Worm (Caenorhabditis elegans): Measurements from ENCODE around the gene W02B12.13.

The W02B12.13 gene

DNA sequence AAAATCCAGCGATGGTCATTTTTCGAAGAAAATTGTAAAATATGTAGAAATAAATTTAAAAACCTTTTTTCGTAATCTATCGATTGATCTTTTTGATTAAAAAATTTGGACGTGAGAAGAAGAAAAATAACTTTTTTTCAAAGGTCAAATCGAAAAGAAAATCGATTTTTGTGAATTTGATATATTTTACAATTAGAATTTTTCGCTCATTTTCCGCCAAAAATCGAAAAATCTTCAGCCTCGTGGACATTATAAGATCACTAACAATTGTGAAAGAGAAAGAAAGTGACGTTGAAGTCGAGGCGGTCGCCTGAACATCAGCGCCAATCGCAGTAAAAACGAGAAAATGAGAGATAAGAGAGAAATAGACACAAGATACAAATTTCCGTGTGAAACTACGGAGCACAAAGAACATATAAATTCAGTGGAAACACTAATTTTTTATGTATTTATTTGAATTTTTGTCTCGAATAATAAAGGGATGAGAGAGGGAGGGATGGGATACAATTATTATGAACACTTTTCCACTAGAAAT lies 24.6 kb downstream of the W02B12.13 start, which contains the start of gene cisd-1:
Gene cisd-1, minus strand, starts transcription at position 51 of the 535 bp plus-strand sequence.
- TF ChIP-seq hlh-15 (tag; optimal IDR thresholded peaks at IDR 0.05) (no peak), unc-86 (tag; optimal IDR thresholded peaks at IDR 0.05) (no peak), fkh-6 (tag; optimal IDR thresholded peaks at IDR 0.05) (no peak), ets-4 (tag; optimal IDR thresholded peaks at IDR 0.05) (no peak), syd-9 (tag; optimal IDR thresholded peaks at IDR 0.05) (no peak), npax-4 (tag; optimal IDR thresholded peaks at IDR 0.05) (no peak), pqm-1 (tag; optimal IDR thresholded peaks at IDR 0.05) (no peak), pha-2 (tag; optimal IDR thresholded peaks at IDR 0.05) (no peak), ceh-14 (tag; optimal IDR thresholded peaks at IDR 0.05) (no peak), madf-2 (tag; optimal IDR thresholded peaks at IDR 0.05) (no peak), ceh-31 (tag; optimal IDR thresholded peaks at IDR 0.05) (no peak), K02D7.2 (tag; optimal IDR thresholded peaks at IDR 0.05) (no peak), sox-2 (GFP tag; IDR thresholded peaks at IDR 0.05) (no peak)

DNA sequence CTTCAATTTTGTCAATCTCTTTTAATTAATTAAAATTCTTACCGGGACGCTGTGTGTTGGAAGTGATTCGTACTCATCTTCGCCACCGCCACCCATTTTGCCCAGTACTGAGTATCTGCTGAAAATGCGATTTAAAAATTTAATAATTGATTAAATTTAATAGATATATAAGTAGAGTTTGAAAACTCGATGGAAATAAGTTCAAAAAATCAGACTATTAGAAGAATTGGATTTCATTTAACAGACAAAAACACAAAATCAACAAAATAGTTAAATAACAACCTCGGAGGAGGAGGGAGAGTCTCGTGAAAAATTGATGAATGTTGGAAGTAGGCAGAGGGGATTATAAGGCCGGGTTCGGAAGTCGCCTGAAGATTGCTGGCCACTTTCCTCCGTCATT lies 26.8 kb downstream of the W02B12.13 start, which contains the start of gene mfn-1:
Gene mfn-1, minus strand, starts transcription at position 101 of the 400 bp plus-strand sequence.
- TF ChIP-seq tbx-2 (tag; optimal IDR thresholded peaks at IDR 0.05) (no peak), ceh-45 (GFP tag; IDR thresholded peaks at IDR 0.05) (no peak), C38D4.7 (GFP tag; optimal IDR thresholded peaks at IDR 0.05) (no peak), ceh-48 (tag; optimal IDR thresholded peaks at IDR 0.05) (no peak), fkh-10 (GFP tag; optimal IDR thresholded peaks at IDR 0.05) (no peak), pha-2 (tag; optimal IDR thresholded peaks at IDR 0.05) (no peak), syd-9 (tag; optimal IDR thresholded peaks at IDR 0.05) (no peak), lin-11 (tag; optimal IDR thresholded peaks at IDR 0.05) (no peak), unc-3 (GFP tag; conservative IDR thresholded peaks at IDR 0.05) (no peak), unc-3 (tag; optimal IDR thresholded peaks at IDR 0.05) (no peak), pqm-1 (tag; optimal IDR thresholded peaks at IDR 0.05) (no peak), nhr-232 (tag; optimal IDR thresholded peaks at IDR 0.05) (no peak), ztf-16 (tag; optimal IDR thresholded peaks at IDR 0.05) (no peak), K02D7.2 (tag; optimal IDR thresholded peaks at IDR 0.05) (no peak), K09A11.1 (tag; optimal IDR thresholded peaks at IDR 0.05; ENCODE audit: insufficient read depth) (no peak), sox-4 (tag; optimal IDR thresholded peaks at IDR 0.05) (no peak), ceh-14 (tag; optimal IDR thresholded peaks at IDR 0.05) (no peak), ama-1 (optimal IDR thresholded peaks at IDR 0.05) (no peak)

DNA sequence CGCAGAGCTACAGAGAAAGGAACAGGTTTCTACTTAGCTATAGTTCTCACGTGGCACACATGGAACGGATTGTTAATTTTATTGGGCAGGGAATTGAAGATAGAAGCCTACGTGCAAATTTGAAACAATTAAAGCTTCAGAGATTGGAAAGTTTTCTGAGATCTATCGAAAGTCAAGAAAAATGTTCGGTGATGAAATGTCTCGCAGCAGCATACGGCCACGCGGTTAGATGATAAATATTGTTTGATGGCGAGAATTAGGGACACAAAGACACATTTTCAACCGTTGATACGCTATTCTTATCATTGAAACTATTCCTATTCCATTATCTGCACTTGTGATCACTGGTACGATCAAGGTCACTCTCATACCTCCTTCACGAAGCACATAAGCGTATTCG lies 27.5 kb downstream of the W02B12.13 start:
- TF ChIP-seq nhr-11 (tag; optimal IDR thresholded peaks at IDR 0.05) (no peak), ceh-14 (tag; optimal IDR thresholded peaks at IDR 0.05) (no peak), elt-2 (tag; optimal IDR thresholded peaks at IDR 0.05) (peak; percentile 75), npax-4 (tag; optimal IDR thresholded peaks at IDR 0.05) (no peak), nfya-1 (tag; optimal IDR thresholded peaks at IDR 0.05) (no peak), unc-3 (GFP tag; conservative IDR thresholded peaks at IDR 0.05) (no peak), unc-3 (tag; optimal IDR thresholded peaks at IDR 0.05) (no peak), ama-1 (optimal IDR thresholded peaks at IDR 0.05) (no peak)

DNA sequence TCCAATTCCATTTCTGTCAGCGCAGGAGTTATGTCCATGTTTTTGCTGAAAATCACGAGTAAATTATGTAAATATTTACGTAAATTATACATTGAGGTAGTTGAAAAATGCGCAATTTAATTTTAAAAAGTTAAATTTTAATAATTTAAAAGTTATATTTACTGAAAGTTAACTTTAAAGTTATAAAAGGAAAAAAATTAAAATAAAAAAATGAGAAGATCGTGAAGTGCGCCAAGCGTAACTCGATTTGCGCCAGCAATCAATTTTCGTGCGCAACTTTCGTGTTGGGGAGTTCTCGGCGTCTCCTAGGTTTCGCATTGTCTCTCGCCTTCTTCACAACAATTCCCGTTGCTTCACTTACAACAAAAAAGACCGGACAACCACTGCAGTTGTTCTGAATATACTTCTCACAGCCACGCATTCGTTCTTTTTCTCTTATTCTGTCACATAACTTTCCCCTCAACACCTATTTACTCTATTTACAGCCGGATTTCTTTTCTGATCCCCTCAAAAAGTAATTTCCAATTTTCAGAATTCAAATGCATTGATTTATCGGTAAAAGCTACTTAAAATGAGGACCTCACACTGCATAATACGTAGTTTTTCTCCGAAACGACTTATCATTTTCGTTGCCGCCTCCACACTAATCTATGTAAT lies 28.6 kb downstream of the W02B12.13 start, which contains the start of the genes metl-1 and W02B12.11:
Gene metl-1, minus strand, starts transcription at position 51 of the 657 bp plus-strand sequence.
Gene W02B12.11, plus strand, starts transcription at position 337 of the 657 bp plus-strand sequence.
- TF ChIP-seq unc-55 (GFP tag; optimal IDR thresholded peaks at IDR 0.05) (no peak), hlh-15 (tag; optimal IDR thresholded peaks at IDR 0.05) (no peak), unc-3 (GFP tag; conservative IDR thresholded peaks at IDR 0.05) (0 out of 2 replicates have a peak, but pooled peaks have one; percentile 24), unc-3 (tag; optimal IDR thresholded peaks at IDR 0.05) (no peak), madf-2 (tag; optimal IDR thresholded peaks at IDR 0.05) (peak; percentile 63), pros-1 (tag; optimal IDR thresholded peaks at IDR 0.05) (no peak), che-1 (tag; optimal IDR thresholded peaks at IDR 0.05) (peak; percentile 13), ets-4 (tag; optimal IDR thresholded peaks at IDR 0.05) (no peak), K02D7.2 (tag; optimal IDR thresholded peaks at IDR 0.05) (no peak), K09A11.1 (tag; optimal IDR thresholded peaks at IDR 0.05; ENCODE audit: insufficient read depth) (no peak), hlh-6 (tag; optimal IDR thresholded peaks at IDR 0.05) (no peak), ttx-3 (tag; optimal IDR thresholded peaks at IDR 0.05) (peak; percentile 19), tbx-7 (tag; optimal IDR thresholded peaks at IDR 0.05) (no peak), ceh-30 (tag; optimal IDR thresholded peaks at IDR 0.05) (no peak), fax-1 (tag; optimal IDR thresholded peaks at IDR 0.05) (peak; percentile 13), pat-9 (tag; optimal IDR thresholded peaks at IDR 0.05) (peak; percentile 50), sox-4 (tag; optimal IDR thresholded peaks at IDR 0.05) (no peak), tbx-2 (tag; optimal IDR thresholded peaks at IDR 0.05) (peak; percentile 46), ceh-48 (tag; optimal IDR thresholded peaks at IDR 0.05) (peak; percentile 14), ceh-18 (tag; optimal IDR thresholded peaks at IDR 0.05) (peak; percentile 19), nhr-232 (tag; optimal IDR thresholded peaks at IDR 0.05) (no peak), lin-11 (tag; optimal IDR thresholded peaks at IDR 0.05) (peak; percentile 20), T23F11.4 (GFP tag; optimal IDR thresholded peaks at IDR 0.05) (no peak), hlh-30 (tag; optimal IDR thresholded peaks at IDR 0.05; ENCODE audit: insufficient read depth) (no peak), ceh-2 (tag; optimal IDR thresholded peaks at IDR 0.05) (no peak), pha-2 (tag; optimal IDR thresholded peaks at IDR 0.05) (peak; percentile 31), ref-2 (tag; optimal IDR thresholded peaks at IDR 0.05) (peak; percentile 49), pqm-1 (tag; optimal IDR thresholded peaks at IDR 0.05) (peak; percentile 31)
